Fruit fly (Drosophila melanogaster): Measurements from ENCODE around the gene CG34448.

CG34448 gene

dm6 chr2L:2426444-2427188, 8.9 kb upstream of the CG34448 start (continued):
- TF ChIP-seq CG14441 (GFP tag; IDR thresholded peaks at IDR 0.05) (peak; percentile 76), CG9797 (GFP tag; optimal IDR thresholded peaks at IDR 0.05) (no peak), Nf-YA (GFP tag; IDR thresholded peaks at IDR 0.05) (peak; percentile 30; the same call in 1 of the 2 replicates), Eip74EF (GFP tag; optimal IDR thresholded peaks at IDR 0.05) (peak in 1 of 2 experiments; percentile 59), CG1529 (GFP tag; optimal IDR thresholded peaks at IDR 0.05) (peak; percentile 38), zfh1 (GFP tag; IDR thresholded peaks at IDR 0.05) (no peak), CG12769 (tag; optimal IDR thresholded peaks at IDR 0.05) (peak; percentile 53), dan (GFP tag; IDR thresholded peaks at IDR 0.05) (no peak), Oli (tag; optimal IDR thresholded peaks at IDR 0.05) (peak; percentile 63), CG7271 (tag; optimal IDR thresholded peaks at IDR 0.05) (no peak), crol (GFP tag; IDR thresholded peaks at IDR 0.05) (peak; percentile 90), CG4617 (GFP tag; optimal IDR thresholded peaks at IDR 0.05; ENCODE audit: borderline replicate concordance) (no peak), trh (GFP tag; optimal IDR thresholded peaks at IDR 0.05) (no peak), Jarid2 (GFP tag; optimal IDR thresholded peaks at IDR 0.05) (no peak), CG2678 (tag; optimal IDR thresholded peaks at IDR 0.05) (peak; percentile 62), CG7928 (GFP tag; optimal IDR thresholded peaks at IDR 0.05) (no peak), Opbp (GFP tag; IDR thresholded peaks at IDR 0.05; ENCODE audit: partially characterized antibody) (no peak), CG4328 (GFP tag; optimal IDR thresholded peaks at IDR 0.05) (no peak), Blimp-1 (GFP tag; optimal IDR thresholded peaks at IDR 0.05) (peak; percentile 70), Taf1 (GFP tag; IDR thresholded peaks at IDR 0.05) (no peak), CG11093 (GFP tag; IDR thresholded peaks at IDR 0.05) (peak; percentile 11; the same call in 1 of the 3 replicates), CG1602 (GFP tag; optimal IDR thresholded peaks at IDR 0.05) (peak; percentile 35), CG4707 (GFP tag; optimal IDR thresholded peaks at IDR 0.05) (no peak), ems (GFP tag; optimal IDR thresholded peaks at IDR 0.05) (peak; percentile 32), TFAM (GFP tag; optimal IDR thresholded peaks at IDR 0.05) (no peak), Dip2 (GFP tag; IDR thresholded peaks at IDR 0.05) (no peak), CG1603 (tag; optimal IDR thresholded peaks at IDR 0.05) (peak; percentile 80), YL-1 (GFP tag; optimal IDR thresholded peaks at IDR 0.05) (no peak), Nf-YC (tag; optimal IDR thresholded peaks at IDR 0.05) (no peak), al (GFP tag; IDR thresholded peaks at IDR 0.05) (peak; percentile 10; the same call in 1 of the 2 replicates), pita (GFP tag; optimal IDR thresholded peaks at IDR 0.05) (no peak), kah (GFP tag; optimal IDR thresholded peaks at IDR 0.05) (no peak), Side (GFP tag; optimal IDR thresholded peaks at IDR 0.05) (no peak), gsb (GFP tag; IDR thresholded peaks at IDR 0.05) (no peak), CG18011 (GFP tag; optimal IDR thresholded peaks at IDR 0.05) (no peak), lilli (GFP tag; optimal IDR thresholded peaks at IDR 0.05) (peak; percentile 56), tna (GFP tag; IDR thresholded peaks at IDR 0.05; ENCODE audit: partially characterized antibody) (no peak), slp2 (GFP tag; optimal IDR thresholded peaks at IDR 0.05) (peak; percentile 20), chm (GFP tag; IDR thresholded peaks at IDR 0.05) (no peak), Six4 (GFP tag; optimal IDR thresholded peaks at IDR 0.05) (no peak), ci (GFP tag; IDR thresholded peaks at IDR 0.05) (peak; percentile 82), psq (GFP tag; optimal IDR thresholded peaks at IDR 0.05) (no peak), az2 (GFP tag; optimal IDR thresholded peaks at IDR 0.05) (peak; percentile 61), bowl (GFP tag; IDR thresholded peaks at IDR 0.05) (no peak), CG6272 (GFP tag; IDR thresholded peaks at IDR 0.05) (peak; percentile 46; the same call in 1 of the 2 replicates), CG43689 (GFP tag; IDR thresholded peaks at IDR 0.05) (no peak), eyg (GFP tag; optimal IDR thresholded peaks at IDR 0.05) (no peak), HLH54F (GFP tag; optimal IDR thresholded peaks at IDR 0.05) (peak; percentile 9), CG30020 (tag; optimal IDR thresholded peaks at IDR 0.05) (no peak), rib (GFP tag; IDR thresholded peaks at IDR 0.05) (no peak)
